Fruit fly (Drosophila melanogaster) whole organism, adult: ENCODE results near the gene CG44325.
A peak's percentile ranks its signal among the peaks of the same experiment; 100 is the strongest.

Experiments used
- CG33017 ChIP-seq: fragments of 200-800 bp; sonication (Bioruptor generic); optimal IDR thresholded peaks from 2 replicates; lab custom pipeline; 2018; ENCODE audit warnings: missing biosample characterization, mild to moderate bottlenecking, missing genetic modification characterization, moderate library complexity
- Clk ChIP-seq: fragments of 200-800 bp; sonication (Bioruptor generic); optimal IDR thresholded peaks from 2 replicates; lab custom pipeline; 2017; ENCODE audit warnings: missing biosample characterization, missing genetic modification characterization
- Crg-1 ChIP-seq: fragments of 200-800 bp; sonication (Bioruptor generic); optimal IDR thresholded peaks from 2 replicates; lab custom pipeline; 2016; ENCODE audit warnings: missing biosample characterization, missing genetic modification characterization
- Hr96 ChIP-seq: fragments of 200-800 bp; sonication (Bioruptor generic); optimal IDR thresholded peaks from 2 replicates; lab custom pipeline; 2016; ENCODE audit warnings: missing biosample characterization, missing genetic modification characterization
- bab1 ChIP-seq: fragments of 200-800 bp; sonication (Bioruptor generic); optimal IDR thresholded peaks from 3 replicates; lab custom pipeline; 2019; ENCODE audit warnings: missing biosample characterization, mild to moderate bottlenecking, missing genetic modification characterization, moderate library complexity
- cic ChIP-seq: fragments of 200-800 bp; sonication (Bioruptor generic); optimal IDR thresholded peaks from 2 replicates; lab custom pipeline; 2017; ENCODE audit warnings: missing biosample characterization, mild to moderate bottlenecking, missing genetic modification characterization, moderate library complexity

DNA sequence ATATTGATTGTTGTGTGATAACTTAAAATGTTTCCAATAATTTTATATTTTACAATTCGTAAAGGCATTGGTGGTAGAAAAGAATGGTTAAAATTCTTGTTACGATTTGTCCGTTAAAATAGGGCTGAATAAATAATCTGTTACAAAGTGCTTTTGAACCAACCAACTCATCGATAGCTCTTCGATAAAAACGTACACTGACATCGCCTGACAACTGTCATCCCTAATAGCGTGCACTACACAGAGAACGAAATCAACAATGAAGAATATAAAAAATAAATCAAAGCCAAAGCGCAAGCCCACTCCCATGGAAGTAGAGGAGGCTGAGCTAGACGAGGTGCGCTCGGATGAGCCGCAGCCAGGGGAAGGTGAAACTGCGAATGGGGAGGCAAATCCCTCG is 7.4 kb upstream of the CG44325 start, which contains the start of gene CG32708:
- TF ChIP-seq cic (GFP tag; lab: Kevin White, UChicago): no peak
- peak; percentile 66 for TF ChIP-seq bab1 (GFP tag; lab: Kevin White, UChicago)
- no peak for TF ChIP-seq Clk (GFP tag; lab: Kevin White, UChicago)
- no peak for TF ChIP-seq CG33017 (tag; lab: Kevin White, UChicago)
- TF ChIP-seq Hr96 (GFP tag; lab: Kevin White, UChicago): no peak
- no peak for TF ChIP-seq Crg-1
